Worm (Caenorhabditis elegans) whole organism, young adult: ENCODE measurements around the gene nhr-241.

Experiments used
- Y95B8A.8 ChIP-seq: fragments of 200-800 bp; sonication (Bioruptor generic); IDR thresholded peaks from 2 replicates; pipeline ENCODE4 v1.3.6; 2022; ENCODE audit warnings: missing genetic modification reagents, missing genetic modification characterization, missing compliant biosample characterization
- pbrm-1 ChIP-seq: fragments of 200-800 bp; sonication (Bioruptor generic); IDR thresholded peaks from 2 replicates; pipeline ENCODE4 v1.3.6; 2022; ENCODE audit warnings: missing genetic modification reagents, missing genetic modification characterization, missing compliant biosample characterization
- snpc-3.4 ChIP-seq: sonication (generic microtip); optimal IDR thresholded peaks from 2 replicates; lab custom pipeline; 2017; ENCODE audit warnings: missing genetic modification characterization, mild to moderate bottlenecking, missing compliant biosample characterization, antibody characterized with exemption, moderate library complexity, missing genotype, missing genetic modification reagents
- tbx-9 ChIP-seq: sonication (generic microtip); optimal IDR thresholded peaks from 2 replicates; lab custom pipeline; 2016; ENCODE audit warnings: borderline replicate concordance, missing genetic modification characterization, inconsistent platforms, missing compliant biosample characterization
- zfh-2 ChIP-seq: fragments of 200-800 bp; sonication (Bioruptor generic); conservative IDR thresholded peaks from 2 replicates; pipeline ENCODE4 v1.3.6; 2022; ENCODE audit warnings: missing genetic modification reagents, missing genetic modification characterization, missing compliant biosample characterization

- TF ChIP-seq tbx-9 (no peak), Y95B8A.8 (no peak), snpc-3.4 (tag; lab: Kevin White, UChicago) (no peak), zfh-2 (peak; percentile 65), pbrm-1 (GFP tag; lab: Robert Waterston, UW) (no peak)
Observed at ce11 chrV:18729324-18729924, 30.2 kb downstream of the nhr-241 start, which contains the start of gene asp-19.
